Worm (Caenorhabditis elegans): Measurements from ENCODE around the gene C34F6.5.
A peak's percentile ranks its signal among the peaks of the same experiment; 100 is the strongest.

C34F6.5 gene

ce11 chrX:11251928-11252327, 43.2 kb upstream of the C34F6.5 start:
- TF ChIP-seq unc-62 (GFP tag; optimal IDR thresholded peaks at IDR 0.05) (no peak), nhr-76 (tag; optimal IDR thresholded peaks at IDR 0.05) (no peak), nhr-237 (tag; optimal IDR thresholded peaks at IDR 0.05) (no peak), ham-2 (GFP tag; optimal IDR thresholded peaks at IDR 0.05) (no peak), sem-2 (GFP tag; optimal IDR thresholded peaks at IDR 0.05) (no peak), cnd-1 (tag; optimal IDR thresholded peaks at IDR 0.05) (no peak), zip-8 (tag; optimal IDR thresholded peaks at IDR 0.05) (no peak), pha-4 (tag; optimal IDR thresholded peaks at IDR 0.05) (no peak), ceh-39 (tag; optimal IDR thresholded peaks at IDR 0.05) (no peak)

DNA sequence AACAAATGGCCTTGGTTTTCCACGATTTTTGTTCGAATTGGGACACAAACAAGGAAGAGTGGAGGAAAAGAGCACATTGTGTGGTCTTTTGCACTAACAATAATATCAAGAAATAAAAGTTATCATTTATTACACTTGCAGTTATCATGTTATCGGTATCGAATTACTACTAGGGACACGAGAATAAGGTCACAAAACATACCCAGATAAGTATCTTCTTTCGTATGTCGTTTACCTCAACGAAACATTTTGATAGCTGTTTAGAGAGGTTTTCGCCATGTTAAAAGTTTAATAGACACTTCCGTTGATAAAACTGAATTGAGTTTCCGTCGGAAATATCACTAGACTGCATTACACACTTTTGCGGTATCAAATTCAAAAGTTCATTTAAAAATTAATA, 42.3 kb upstream of the C34F6.5 start:
- TF ChIP-seq unc-62 (GFP tag; optimal IDR thresholded peaks at IDR 0.05): no peak

DNA sequence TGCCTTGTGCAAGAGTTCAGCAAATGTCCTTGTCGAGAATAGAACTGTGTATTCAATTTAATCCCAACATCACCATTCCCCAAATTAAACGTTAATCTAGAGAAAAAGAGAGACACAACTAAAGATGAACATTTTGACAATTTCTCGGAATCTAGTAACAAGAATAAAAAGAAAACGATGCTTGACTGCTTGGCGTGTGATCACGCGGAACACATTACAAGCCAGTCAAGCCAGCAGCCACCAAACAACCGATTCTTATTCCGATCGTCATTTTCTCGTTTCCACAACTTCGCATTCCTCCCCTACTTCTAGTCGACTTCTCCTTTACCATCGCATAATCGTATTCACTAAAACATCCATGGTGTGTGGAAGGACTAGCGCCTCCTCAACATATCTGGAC, 40.7 kb upstream of the C34F6.5 start:
- TF ChIP-seq elt-1 (tag; optimal IDR thresholded peaks at IDR 0.05; ENCODE audit: borderline replicate concordance, insufficient read depth): no peak
- TF ChIP-seq nhr-2 (tag; optimal IDR thresholded peaks at IDR 0.05): no peak
- TF ChIP-seq nhr-12 (tag; optimal IDR thresholded peaks at IDR 0.05): no peak
- TF ChIP-seq nhr-28 (tag; optimal IDR thresholded peaks at IDR 0.05): no peak
- no peak for TF ChIP-seq mep-1 (tag; optimal IDR thresholded peaks at IDR 0.05)
- no peak for TF ChIP-seq ztf-11 (tag; optimal IDR thresholded peaks at IDR 0.05)
- no peak for TF ChIP-seq lin-32 (GFP tag; optimal IDR thresholded peaks at IDR 0.05)
- no peak for TF ChIP-seq M03D4.4 (tag; optimal IDR thresholded peaks at IDR 0.05)
- no peak for TF ChIP-seq elt-3 (tag; optimal IDR thresholded peaks at IDR 0.05)
- no peak for TF ChIP-seq blmp-1 (tag; optimal IDR thresholded peaks at IDR 0.05)
- no peak for TF ChIP-seq unc-120 (tag; optimal IDR thresholded peaks at IDR 0.05; ENCODE audit: poor library complexity, severe bottlenecking)
- TF ChIP-seq mab-5 (tag; optimal IDR thresholded peaks at IDR 0.05): no peak
- no peak for TF ChIP-seq unc-39 (tag; optimal IDR thresholded peaks at IDR 0.05)
- no peak for TF ChIP-seq mls-2 (tag; optimal IDR thresholded peaks at IDR 0.05)
- no peak for TF ChIP-seq nhr-237 (tag; optimal IDR thresholded peaks at IDR 0.05)

DNA sequence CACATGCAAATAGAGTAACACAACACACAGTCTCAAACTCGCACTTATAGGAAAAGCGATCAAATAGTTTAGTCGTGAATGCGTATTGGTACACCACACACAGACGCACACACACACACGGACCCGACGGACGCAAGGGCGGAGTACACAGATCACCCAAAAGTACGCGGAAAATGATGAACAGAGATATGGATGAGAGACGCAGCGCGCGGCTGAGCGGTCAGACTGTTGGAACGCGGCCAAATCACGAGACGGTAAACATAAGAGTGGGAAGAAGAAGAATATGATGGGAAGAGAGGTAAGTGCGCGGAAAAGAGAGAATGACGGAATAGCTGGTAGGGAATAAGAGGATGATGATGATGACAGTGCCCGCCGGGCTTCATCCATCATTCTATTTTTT, 39.4 kb upstream of the C34F6.5 start:
- TF ChIP-seq nhr-237 (tag; optimal IDR thresholded peaks at IDR 0.05) (no peak), ham-2 (GFP tag; optimal IDR thresholded peaks at IDR 0.05) (peak; percentile 73), drap-1 (GFP tag; optimal IDR thresholded peaks at IDR 0.05) (peak; percentile 71), nhr-2 (tag; optimal IDR thresholded peaks at IDR 0.05) (no peak), hlh-1 (tag; optimal IDR thresholded peaks at IDR 0.05) (peak; percentile 32), sptf-1 (tag; optimal IDR thresholded peaks at IDR 0.05) (peak; percentile 53), unc-62 (GFP tag; optimal IDR thresholded peaks at IDR 0.05) (peak; percentile 24), mls-2 (tag; optimal IDR thresholded peaks at IDR 0.05) (peak; percentile 40), ceh-39 (tag; optimal IDR thresholded peaks at IDR 0.05) (no peak), pha-4 (tag; optimal IDR thresholded peaks at IDR 0.05) (peak; percentile 82), M03D4.4 (tag; optimal IDR thresholded peaks at IDR 0.05) (peak; percentile 59), ceh-43 (GFP tag; optimal IDR thresholded peaks at IDR 0.05) (no peak)

- TF ChIP-seq nhr-12 (tag; optimal IDR thresholded peaks at IDR 0.05) (no peak), pha-4 (tag; optimal IDR thresholded peaks at IDR 0.05) (no peak), unc-120 (tag; optimal IDR thresholded peaks at IDR 0.05; ENCODE audit: poor library complexity, severe bottlenecking) (no peak), mab-5 (tag; optimal IDR thresholded peaks at IDR 0.05) (no peak), ces-1 (GFP tag; optimal IDR thresholded peaks at IDR 0.05) (peak; percentile 76)
Measured at ce11 chrX:11245056-11245455, 36.4 kb upstream of the C34F6.5 start.

- TF ChIP-seq ces-1 (GFP tag; optimal IDR thresholded peaks at IDR 0.05) (no peak), zip-8 (tag; optimal IDR thresholded peaks at IDR 0.05) (no peak), ham-2 (GFP tag; optimal IDR thresholded peaks at IDR 0.05) (no peak), ceh-43 (GFP tag; optimal IDR thresholded peaks at IDR 0.05) (no peak), snpc-4 (tag; optimal IDR thresholded peaks at IDR 0.05) (no peak), lsy-2 (tag; optimal IDR thresholded peaks at IDR 0.05) (no peak), mls-2 (tag; optimal IDR thresholded peaks at IDR 0.05) (no peak)
Measured at ce11 chrX:11243604-11244003, 34.9 kb upstream of the C34F6.5 start.

All from whole organism, mixed stage, embryonic.